Worm (Caenorhabditis elegans) whole organism, late embryonic: Measurements from ENCODE around the gene hhat-2.

Experiments
- C08G9.2 ChIP-seq: sonication (generic microtip); optimal IDR thresholded peaks from 2 replicates; lab custom pipeline; 2016; ENCODE audit warnings: mild to moderate bottlenecking, missing genetic modification characterization, moderate library complexity, missing compliant biosample characterization
- C38D4.7 ChIP-seq: fragments of 200-800 bp; sonication (Bioruptor generic); optimal IDR thresholded peaks from 2 replicates; lab custom pipeline; 2018; ENCODE audit warnings: mild to moderate bottlenecking, missing genetic modification characterization, moderate library complexity, missing compliant biosample characterization
- F13H6.1 ChIP-seq: sonication (generic microtip); optimal IDR thresholded peaks from 2 replicates; lab custom pipeline; 2016; ENCODE audit warnings: missing genetic modification characterization, missing compliant biosample characterization
- K09A11.1 ChIP-seq: sonication (generic microtip); optimal IDR thresholded peaks from 2 replicates; lab custom pipeline; 2017; ENCODE audit warnings: antibody characterized with exemption, mild to moderate bottlenecking, missing genetic modification characterization, missing compliant biosample characterization; ENCODE audit not compliant: insufficient read depth
- ama-1 ChIP-seq: fragments of 150-350 bp; optimal IDR thresholded peaks from 2 replicates; lab custom pipeline; 2014
- ceh-24 ChIP-seq: sonication (generic microtip); optimal IDR thresholded peaks from 2 replicates; lab custom pipeline; 2016; ENCODE audit warnings: mild to moderate bottlenecking, missing genetic modification characterization, missing compliant biosample characterization
- ceh-30 ChIP-seq: fragments of 150-350 bp; optimal IDR thresholded peaks from 2 replicates; lab custom pipeline; 2014; ENCODE audit warnings: missing biosample characterization, missing genetic modification characterization
- ceh-31 ChIP-seq: sonication (generic microtip); optimal IDR thresholded peaks from 2 replicates; lab custom pipeline; 2016; ENCODE audit warnings: missing genetic modification characterization, missing compliant biosample characterization
- ceh-34 ChIP-seq: sonication (generic microtip); optimal IDR thresholded peaks from 2 replicates; lab custom pipeline; 2016; ENCODE audit warnings: mild to moderate bottlenecking, missing genetic modification characterization, missing compliant biosample characterization
- dmd-4 ChIP-seq: sonication (generic microtip); optimal IDR thresholded peaks from 2 replicates; lab custom pipeline; 2016; ENCODE audit warnings: borderline replicate concordance, missing genetic modification characterization, missing compliant biosample characterization
- elt-2 ChIP-seq: sonication (generic microtip); optimal IDR thresholded peaks from 2 replicates; lab custom pipeline; 2016; ENCODE audit warnings: missing genetic modification reagents, missing genetic modification characterization, missing compliant biosample characterization
- elt-4 ChIP-seq: sonication (generic microtip); optimal IDR thresholded peaks from 2 replicates; lab custom pipeline; 2016; ENCODE audit warnings: missing genetic modification characterization, missing compliant biosample characterization
- ets-4 ChIP-seq: sonication (generic microtip); optimal IDR thresholded peaks from 2 replicates; lab custom pipeline; 2016; ENCODE audit warnings: missing genetic modification characterization, missing compliant biosample characterization
- eyg-1 ChIP-seq: sonication (generic microtip); optimal IDR thresholded peaks from 2 replicates; lab custom pipeline; 2016; ENCODE audit warnings: missing genotype, missing genetic modification characterization, missing compliant biosample characterization
- fkh-6 ChIP-seq: sonication (generic microtip); optimal IDR thresholded peaks from 2 replicates; lab custom pipeline; 2016; ENCODE audit warnings: missing genetic modification characterization, missing compliant biosample characterization
- gmeb-2 ChIP-seq: sonication (generic microtip); optimal IDR thresholded peaks from 2 replicates; lab custom pipeline; 2016; ENCODE audit warnings: missing genetic modification characterization, inconsistent platforms, missing compliant biosample characterization
- hlh-15 ChIP-seq: sonication (generic microtip); optimal IDR thresholded peaks from 2 replicates; lab custom pipeline; 2016; ENCODE audit warnings: missing genetic modification characterization, missing compliant biosample characterization
- hlh-6 ChIP-seq: sonication (generic microtip); optimal IDR thresholded peaks from 2 replicates; lab custom pipeline; 2016; ENCODE audit warnings: missing genotype, missing genetic modification characterization, missing compliant biosample characterization
- lin-11 ChIP-seq: fragments of 200-800 bp; sonication (Bioruptor generic); optimal IDR thresholded peaks from 2 replicates; lab custom pipeline; 2018; ENCODE audit warnings: mild to moderate bottlenecking, missing genetic modification characterization, missing compliant biosample characterization
- mec-3 ChIP-seq: sonication (generic microtip); optimal IDR thresholded peaks from 2 replicates; lab custom pipeline; 2016; ENCODE audit warnings: borderline replicate concordance, missing genetic modification characterization, missing compliant biosample characterization
- nfya-1 ChIP-seq: sonication (generic microtip); optimal IDR thresholded peaks from 2 replicates; lab custom pipeline; 2017; ENCODE audit warnings: missing genetic modification characterization, mild to moderate bottlenecking, missing compliant biosample characterization, antibody characterized with exemption, moderate library complexity
- nhr-232 ChIP-seq: sonication (generic microtip); optimal IDR thresholded peaks from 2 replicates; lab custom pipeline; 2016; ENCODE audit warnings: missing genetic modification characterization, missing compliant biosample characterization
- npax-4 ChIP-seq: sonication (generic microtip); optimal IDR thresholded peaks from 2 replicates; lab custom pipeline; 2016; ENCODE audit warnings: missing genetic modification characterization, missing compliant biosample characterization
- pat-9 ChIP-seq: fragments of 200-800 bp; sonication (Bioruptor generic); optimal IDR thresholded peaks from 2 replicates; lab custom pipeline; 2018; ENCODE audit warnings: mild to moderate bottlenecking, missing genetic modification characterization, moderate library complexity, missing compliant biosample characterization
- pqm-1 ChIP-seq: sonication (generic microtip); optimal IDR thresholded peaks from 2 replicates; lab custom pipeline; 2016; ENCODE audit warnings: missing genetic modification characterization, missing compliant biosample characterization
- pros-1 ChIP-seq: fragments of 150-350 bp; optimal IDR thresholded peaks from 2 replicates; lab custom pipeline; 2014; ENCODE audit warnings: missing biosample characterization, missing genetic modification reagents, missing genetic modification characterization
- sox-4 ChIP-seq: sonication (generic microtip); optimal IDR thresholded peaks from 2 replicates; lab custom pipeline; 2017; ENCODE audit warnings: mild to moderate bottlenecking, missing genetic modification characterization, inconsistent platforms, missing compliant biosample characterization
- syd-9 ChIP-seq: sonication (generic microtip); optimal IDR thresholded peaks from 2 replicates; lab custom pipeline; 2016; ENCODE audit warnings: mild to moderate bottlenecking, missing genetic modification characterization, moderate library complexity, missing compliant biosample characterization
- ttx-3 ChIP-seq: sonication (generic microtip); optimal IDR thresholded peaks from 2 replicates; lab custom pipeline; 2016; ENCODE audit warnings: missing genetic modification reagents, missing genetic modification characterization, missing compliant biosample characterization
- unc-3 ChIP-seq, 2 experiments: fragments of 200-800 bp in 1 of 2; sonication (Bioruptor generic) in 1 of 2; sonication (generic microtip) in 1 of 2; conservative IDR thresholded peaks in 1 of 2; optimal IDR thresholded peaks in 1 of 2; 2 replicates each; pipeline versions ENCODE4 v1.3.6 to Lab custom; 2016 to 2022; ENCODE audit warnings: missing compliant biosample characterization in 2 of 2, missing genetic modification characterization in 2 of 2, missing genetic modification reagents in 1 of 2
- unc-55 ChIP-seq: sonication (generic microtip); optimal IDR thresholded peaks from 2 replicates; lab custom pipeline; 2017; ENCODE audit warnings: missing biosample characterization, missing genetic modification reagents, missing genetic modification characterization
- unc-86 ChIP-seq: sonication (generic microtip); optimal IDR thresholded peaks from 2 replicates; lab custom pipeline; 2016; ENCODE audit warnings: missing genetic modification characterization, missing compliant biosample characterization
- zip-5 ChIP-seq: sonication (generic microtip); optimal IDR thresholded peaks from 2 replicates; lab custom pipeline; 2016; ENCODE audit warnings: missing genetic modification characterization, missing compliant biosample characterization

hhat-2 gene

ce11 chrIV:14864529-14864928 lies 35.6 kb upstream of the hhat-2 start:
- no peak for TF ChIP-seq pat-9 (tag; lab: Kevin White, UChicago)
- TF ChIP-seq elt-4 = no peak
- TF ChIP-seq pqm-1 (tag; lab: Kevin White, UChicago) = no peak
- TF ChIP-seq, all 69 proteins: peak for 0

DNA sequence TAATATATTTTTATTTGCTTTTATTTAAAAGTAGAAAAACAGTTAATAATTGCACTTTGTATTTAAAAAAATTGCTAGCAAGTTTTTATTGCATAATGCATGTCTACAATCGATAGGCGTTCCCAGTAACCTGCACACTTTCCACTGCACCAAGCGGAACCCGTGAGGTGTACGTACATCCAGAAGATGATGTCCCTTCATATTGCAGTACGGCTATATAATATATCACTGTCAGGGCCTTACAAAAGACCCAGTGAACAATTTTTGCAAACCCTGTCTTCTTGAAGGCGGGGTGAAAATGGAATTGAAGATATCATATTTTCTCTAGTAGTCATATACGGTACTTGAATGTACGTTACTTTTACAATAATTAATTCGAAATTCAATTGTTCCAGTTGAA lies 34.8 kb upstream of the hhat-2 start:
- no peak for TF ChIP-seq zip-5
- TF ChIP-seq sox-4 (tag; lab: Kevin White, UChicago) = no peak
- TF ChIP-seq pros-1 (tag; lab: Kevin White, UChicago) = no peak
- no peak for TF ChIP-seq hlh-6
- TF ChIP-seq ceh-24 (tag; lab: Kevin White, UChicago) = no peak
- no peak for TF ChIP-seq syd-9
- no peak for TF ChIP-seq ttx-3 (tag; lab: Kevin White, UChicago)
- TF ChIP-seq nfya-1 (tag; lab: Kevin White, UChicago) = no peak
- TF ChIP-seq ama-1 = no peak
- no peak for TF ChIP-seq unc-55

- TF ChIP-seq elt-2 (tag; lab: Kevin White, UChicago) (no peak), unc-3 (GFP tag; conservative IDR thresholded peaks at IDR 0.05; lab: Robert Waterston, UW) (no peak), unc-3 (tag; optimal IDR thresholded peaks at IDR 0.05; lab: Kevin White, UChicago) (no peak), K09A11.1 (tag; lab: Kevin White, UChicago) (no peak), ceh-30 (tag; lab: Kevin White, UChicago) (no peak), mec-3 (tag; lab: Kevin White, UChicago) (no peak), dmd-4 (tag; lab: Kevin White, UChicago) (no peak)
- TF ChIP-seq, all 69 proteins: peak for 0
These were observed 33.2 kb upstream of the hhat-2 start, which contains the start of gene Y57G11C.38 for ce11 chrIV:14862147-14862546. Gene Y57G11C.38 (plus strand): TSS chrIV:14862447.

DNA sequence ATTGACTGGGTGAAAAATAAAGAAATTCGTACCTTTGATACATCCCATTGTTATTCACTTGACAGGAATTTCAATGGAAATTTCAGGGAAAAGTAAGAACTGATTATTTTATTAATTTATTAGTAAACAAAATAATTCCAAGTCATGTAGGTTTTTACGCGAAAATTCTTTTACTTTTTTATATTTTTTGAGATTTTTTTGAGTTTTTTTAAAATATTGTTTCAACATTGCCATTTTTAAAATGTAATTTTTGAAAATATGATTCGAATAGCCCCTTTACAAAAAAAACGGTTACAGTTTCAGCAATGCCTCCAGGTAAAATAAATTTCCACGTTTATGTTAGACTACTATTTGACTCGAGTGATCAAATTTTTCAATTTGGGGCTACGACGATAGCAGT lies 32.8 kb upstream of the hhat-2 start, which contains the start of gene Y57G11C.23:
Gene Y57G11C.23, minus strand, starts transcription at position 101 of the 400 bp plus-strand sequence.
- TF ChIP-seq unc-55 = no peak
- TF ChIP-seq K09A11.1 (tag; lab: Kevin White, UChicago) = no peak
- TF ChIP-seq gmeb-2 = no peak
- no peak for TF ChIP-seq mec-3 (tag; lab: Kevin White, UChicago)
- no peak for TF ChIP-seq lin-11
- no peak for TF ChIP-seq C08G9.2 (tag; lab: Kevin White, UChicago)
- TF ChIP-seq eyg-1 (tag; lab: Kevin White, UChicago) = no peak
- TF ChIP-seq hlh-6 = no peak
- no peak for TF ChIP-seq ceh-31 (tag; lab: Kevin White, UChicago)
- TF ChIP-seq C38D4.7 = no peak
- no peak for TF ChIP-seq npax-4 (tag; lab: Kevin White, UChicago)
- TF ChIP-seq nfya-1 (tag; lab: Kevin White, UChicago) = no peak
- TF ChIP-seq fkh-6 = no peak
- no peak for TF ChIP-seq ceh-30 (tag; lab: Kevin White, UChicago)
- no peak for TF ChIP-seq unc-86 (tag; lab: Kevin White, UChicago)
- TF ChIP-seq ama-1 = no peak
- no peak for TF ChIP-seq F13H6.1 (tag; lab: Kevin White, UChicago)

DNA sequence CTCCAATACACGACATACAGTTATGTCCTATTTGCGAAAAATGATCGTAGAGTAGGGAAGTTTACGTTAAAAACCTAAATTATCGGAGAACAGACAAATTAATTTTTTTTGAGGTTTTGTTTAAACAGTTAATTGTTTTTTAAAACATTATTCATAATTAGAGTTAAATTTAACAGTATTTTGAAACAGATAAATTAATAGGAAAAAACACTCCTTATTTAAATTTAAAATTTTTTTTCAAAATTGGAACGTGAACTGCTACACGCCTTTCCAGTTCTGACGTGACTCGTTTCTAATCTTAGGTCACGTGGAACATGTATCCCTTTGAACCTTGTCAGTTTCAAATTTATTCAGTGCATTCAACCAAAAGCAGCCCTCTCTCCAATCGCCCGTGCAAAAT lies 24.8 kb upstream of the hhat-2 start, which contains the start of gene Y57G11C.52:
Gene Y57G11C.52, plus strand, starts transcription at position 301 of the 400 bp plus-strand sequence.
- no peak for TF ChIP-seq nhr-232 (tag; lab: Kevin White, UChicago)
- TF ChIP-seq elt-4 = no peak
- TF ChIP-seq hlh-15 (tag; lab: Kevin White, UChicago) = no peak
- no peak for TF ChIP-seq ceh-34 (tag; lab: Kevin White, UChicago)
- TF ChIP-seq ets-4 (tag; lab: Kevin White, UChicago) = no peak
